Worm (Caenorhabditis elegans) whole organism, young adult: Measurements from ENCODE around the gene F45F2.10.

Experiments
- F33H1.4 ChIP-seq: fragments of 200-800 bp; sonication (Bioruptor generic); IDR thresholded peaks from 2 replicates; pipeline ENCODE4 v1.3.6; 2022; ENCODE audit warnings: missing genetic modification reagents, missing genetic modification characterization, missing compliant biosample characterization
- ZK185.1 ChIP-seq: sonication (generic microtip); optimal IDR thresholded peaks from 2 replicates; lab custom pipeline; 2016; ENCODE audit warnings: mild to moderate bottlenecking, missing genetic modification characterization, missing compliant biosample characterization; ENCODE audit not compliant: poor library complexity, severe bottlenecking
- ama-1 ChIP-seq, 3 experiments: fragments of 150-350 bp in 1 of 3; sonication (generic microtip) in 2 of 3; optimal IDR thresholded peaks; 2 replicates each; lab custom pipeline; 2014 to 2018; ENCODE audit warnings: missing biosample characterization in 2 of 3, missing genetic modification characterization in 2 of 3, missing genetic modification reagents in 2 of 3
- gei-17 ChIP-seq: fragments of 200-800 bp; sonication (Bioruptor generic); optimal IDR thresholded peaks from 2 replicates; lab custom pipeline; 2018; ENCODE audit warnings: mild to moderate bottlenecking, missing genetic modification characterization, missing compliant biosample characterization
- lin-26 ChIP-seq: fragments of 200-800 bp; sonication (Bioruptor generic); IDR thresholded peaks from 2 replicates; pipeline ENCODE4 v1.3.6; 2022; ENCODE audit warnings: missing genetic modification reagents, missing genetic modification characterization, missing compliant biosample characterization
- lsy-27 ChIP-seq: sonication (generic microtip); optimal IDR thresholded peaks from 2 replicates; lab custom pipeline; 2017; ENCODE audit warnings: missing genetic modification characterization, mild to moderate bottlenecking, missing compliant biosample characterization, antibody characterized with exemption, missing genotype, borderline replicate concordance; ENCODE audit not compliant: insufficient read depth
- nhr-179 ChIP-seq: sonication (generic microtip); optimal IDR thresholded peaks from 2 replicates; lab custom pipeline; 2016; ENCODE audit warnings: mild to moderate bottlenecking, missing genetic modification characterization, missing compliant biosample characterization
- pha-4 ChIP-seq: fragments of 150-350 bp; sonication (generic microtip); optimal IDR thresholded peaks from 2 replicates; lab custom pipeline; 2014; ENCODE audit warnings: missing biosample characterization, missing genetic modification reagents, missing genetic modification characterization
- rpc-1 ChIP-seq, 2 experiments: fragments of 150-350 bp in 1 of 2; sonication (generic microtip) in 1 of 2; optimal IDR thresholded peaks; 2 replicates each; lab custom pipeline; 2014 to 2018; ENCODE audit warnings: missing biosample characterization in 1 of 2, missing genetic modification characterization in 1 of 2, missing genetic modification reagents in 1 of 2, missing genotype in 1 of 2
- sptf-2 ChIP-seq: fragments of 200-800 bp; sonication (Bioruptor generic); optimal IDR thresholded peaks from 2 replicates; lab custom pipeline; 2018; ENCODE audit warnings: mild to moderate bottlenecking, missing genetic modification characterization, missing compliant biosample characterization
- unc-130 ChIP-seq: sonication (generic microtip); optimal IDR thresholded peaks from 2 replicates; lab custom pipeline; 2016; ENCODE audit warnings: missing genetic modification reagents, missing genetic modification characterization, missing compliant biosample characterization
- unc-62 ChIP-seq: fragments of 150-350 bp; optimal IDR thresholded peaks from 2 replicates; lab custom pipeline; 2014; ENCODE audit warnings: missing biosample characterization, missing genetic modification reagents, missing genetic modification characterization
- ztf-18 ChIP-seq: sonication (generic microtip); optimal IDR thresholded peaks from 2 replicates; lab custom pipeline; 2016; ENCODE audit warnings: missing genotype, mild to moderate bottlenecking, missing genetic modification characterization, missing compliant biosample characterization

ce11 chrV:8465386-8465785 lies 53.3 kb downstream of the F45F2.10 start, which contains the start of gene mrps-2:
- TF ChIP-seq F33H1.4 (GFP tag; lab: Robert Waterston, UW), result no peak
- no peak for TF ChIP-seq lin-26
- no peak for TF ChIP-seq unc-62 (GFP tag; lab: Kevin White, UChicago)
- no peak for TF ChIP-seq ztf-18 (tag; lab: Kevin White, UChicago)
- TF ChIP-seq pha-4, result no peak
- no peak for TF ChIP-seq lsy-27
- no peak for TF ChIP-seq unc-130 (GFP tag; lab: Kevin White, UChicago)
- no peak for TF ChIP-seq ama-1 (optimal IDR thresholded peaks at IDR 0.05; lab: Kevin White, UChicago)
- TF ChIP-seq ama-1 (GFP tag; optimal IDR thresholded peaks at IDR 0.05; lab: Kevin White, UChicago), result no peak
- no peak for TF ChIP-seq rpc-1 (optimal IDR thresholded peaks at IDR 0.05; lab: Kevin White, UChicago)
- no peak for TF ChIP-seq rpc-1 (tag; optimal IDR thresholded peaks at IDR 0.05; lab: Kevin White, UChicago)
- no peak for TF ChIP-seq gei-17 (GFP tag; lab: Kevin White, UChicago)
- TF ChIP-seq ZK185.1 (tag; lab: Kevin White, UChicago), result no peak
- no peak for TF ChIP-seq sptf-2 (GFP tag; lab: Kevin White, UChicago)
- TF ChIP-seq nhr-179 (tag; lab: Kevin White, UChicago), result no peak
